Fruit fly (Drosophila melanogaster) whole organism, embryonic: ENCODE results near the gene fok.
A peak's percentile ranks its signal among the peaks of the same experiment; 100 is the strongest.

Experiments used
- Abd-B ChIP-seq: fragments of 200-800 bp; sonication (Bioruptor generic); optimal IDR thresholded peaks from 2 replicates; lab custom pipeline; 2018; ENCODE audit warnings: missing biosample characterization, mild to moderate bottlenecking, missing genetic modification characterization, moderate library complexity
- CG10462 ChIP-seq: fragments of 200-800 bp; sonication (Bioruptor generic); optimal IDR thresholded peaks from 2 replicates; lab custom pipeline; 2016; ENCODE audit warnings: missing biosample characterization, missing genetic modification characterization
- CG12071 ChIP-seq: fragments of 200-800 bp; sonication (Bioruptor generic); optimal IDR thresholded peaks from 3 replicates; lab custom pipeline; 2018; ENCODE audit warnings: missing biosample characterization, mild to moderate bottlenecking, missing genetic modification characterization
- CG13424 ChIP-seq: fragments of 200-800 bp; sonication (Bioruptor generic); optimal IDR thresholded peaks from 2 replicates; lab custom pipeline; 2019; ENCODE audit warnings: missing biosample characterization, mild to moderate bottlenecking, missing genetic modification characterization, moderate library complexity
- CG14441 ChIP-seq: fragments of 200-800 bp; sonication (Bioruptor generic); IDR thresholded peaks from 2 replicates; pipeline ENCODE4 v1.3.6; 2022; ENCODE audit warnings: missing biosample characterization, missing genetic modification characterization
- CG15073 ChIP-seq: fragments of 200-800 bp; sonication (Bioruptor generic); optimal IDR thresholded peaks from 2 replicates; lab custom pipeline; 2016; ENCODE audit warnings: missing biosample characterization, missing genetic modification characterization
- CG15601 ChIP-seq: fragments of 200-800 bp; sonication (Bioruptor generic); optimal IDR thresholded peaks from 3 replicates; lab custom pipeline; 2019; ENCODE audit warnings: missing biosample characterization, mild to moderate bottlenecking, missing genetic modification characterization, moderate library complexity
- CG17912 ChIP-seq: fragments of 200-800 bp; sonication (Bioruptor generic); optimal IDR thresholded peaks from 2 replicates; lab custom pipeline; 2018; ENCODE audit warnings: missing biosample characterization, mild to moderate bottlenecking, missing genetic modification characterization
- CG18619 ChIP-seq: fragments of 200-800 bp; sonication (Bioruptor generic); optimal IDR thresholded peaks from 3 replicates; lab custom pipeline; 2017; ENCODE audit warnings: missing biosample characterization, mild to moderate bottlenecking, missing genetic modification characterization
- CG2116 ChIP-seq: fragments of 200-800 bp; sonication (Bioruptor generic); optimal IDR thresholded peaks from 3 replicates; lab custom pipeline; 2018; ENCODE audit warnings: missing biosample characterization, mild to moderate bottlenecking, missing genetic modification characterization
- CG2875 ChIP-seq: fragments of 200-800 bp; sonication (Bioruptor generic); optimal IDR thresholded peaks from 2 replicates; lab custom pipeline; 2017; ENCODE audit warnings: missing biosample characterization, mild to moderate bottlenecking, missing genetic modification characterization, missing genetic modification reagents
- CG4424 ChIP-seq: fragments of 200-800 bp; sonication (Bioruptor generic); optimal IDR thresholded peaks from 3 replicates; lab custom pipeline; 2016; ENCODE audit warnings: missing biosample characterization, missing genetic modification characterization
- CG4820 ChIP-seq: fragments of 200-800 bp; sonication (Bioruptor generic); optimal IDR thresholded peaks from 3 replicates; lab custom pipeline; 2016; ENCODE audit warnings: missing biosample characterization, missing genetic modification characterization
- CG5180 ChIP-seq: fragments of 200-800 bp; sonication (Bioruptor generic); optimal IDR thresholded peaks from 3 replicates; lab custom pipeline; 2017; ENCODE audit warnings: missing biosample characterization, missing genetic modification characterization, mild to moderate bottlenecking, moderate library complexity, missing genetic modification reagents
- CG6765 ChIP-seq: fragments of 200-800 bp; sonication (Bioruptor generic); optimal IDR thresholded peaks from 3 replicates; lab custom pipeline; 2017; ENCODE audit warnings: missing biosample characterization, mild to moderate bottlenecking, missing genetic modification characterization
- CG8281 ChIP-seq: fragments of 200-800 bp; sonication (Bioruptor generic); optimal IDR thresholded peaks from 2 replicates; lab custom pipeline; 2018; ENCODE audit warnings: missing biosample characterization, mild to moderate bottlenecking, missing genetic modification characterization, moderate library complexity
- CG8359 ChIP-seq: fragments of 200-800 bp; sonication (Bioruptor generic); optimal IDR thresholded peaks from 2 replicates; lab custom pipeline; 2017; ENCODE audit warnings: missing biosample characterization, mild to moderate bottlenecking, missing genetic modification characterization, borderline replicate concordance
- CG9797 ChIP-seq: fragments of 200-800 bp; sonication (Bioruptor generic); optimal IDR thresholded peaks from 3 replicates; lab custom pipeline; 2018; ENCODE audit warnings: missing biosample characterization, mild to moderate bottlenecking, missing genetic modification characterization
- Chrac-16 ChIP-seq: fragments of 200-800 bp; sonication (Bioruptor generic); optimal IDR thresholded peaks from 3 replicates; lab custom pipeline; 2016; ENCODE audit warnings: missing biosample characterization, missing genetic modification characterization
- CkIIα-i1 ChIP-seq: fragments of 200-800 bp; sonication (Bioruptor generic); IDR thresholded peaks from 2 replicates; pipeline ENCODE4 v1.3.6; 2022; ENCODE audit warnings: missing biosample characterization, missing genetic modification characterization
- Elba2 ChIP-seq: fragments of 200-800 bp; sonication (Bioruptor generic); optimal IDR thresholded peaks from 3 replicates; lab custom pipeline; 2016; ENCODE audit warnings: missing biosample characterization, missing genetic modification characterization
- HLH54F ChIP-seq: fragments of 200-800 bp; sonication (Bioruptor generic); optimal IDR thresholded peaks from 3 replicates; lab custom pipeline; 2016; ENCODE audit warnings: missing biosample characterization, missing genetic modification characterization
- Hr3 ChIP-seq: fragments of 200-800 bp; sonication (Bioruptor generic); optimal IDR thresholded peaks from 3 replicates; lab custom pipeline; 2016; ENCODE audit warnings: missing biosample characterization, missing genetic modification characterization
- Hr51 ChIP-seq, 2 experiments: fragments of 200-800 bp; sonication (Bioruptor generic); optimal IDR thresholded peaks; 2 replicates in 1 of 2; 3 replicates in 1 of 2; lab custom pipeline; 2016 to 2018; ENCODE audit warnings: missing biosample characterization in 2 of 2, missing genetic modification characterization in 2 of 2, mild to moderate bottlenecking in 1 of 2, moderate library complexity in 1 of 2
- Jarid2 ChIP-seq: fragments of 200-800 bp; sonication (Bioruptor generic); optimal IDR thresholded peaks from 3 replicates; lab custom pipeline; 2017; ENCODE audit warnings: mild to moderate bottlenecking, missing biosample characterization, missing genetic modification reagents, missing genetic modification characterization
- Max ChIP-seq: fragments of 200-800 bp; sonication (Bioruptor generic); optimal IDR thresholded peaks from 2 replicates; lab custom pipeline; 2016; ENCODE audit warnings: missing biosample characterization, mild to moderate bottlenecking, missing genetic modification characterization
- Med ChIP-seq: fragments of 200-800 bp; sonication (Bioruptor generic); peaks from one replicate; lab custom pipeline; 2016; ENCODE audit warnings: missing biosample characterization, missing genetic modification characterization, mild to moderate bottlenecking, inconsistent platforms, moderate library complexity
- NfI ChIP-seq: fragments of 200-800 bp; sonication (Bioruptor generic); optimal IDR thresholded peaks from 3 replicates; lab custom pipeline; 2018; ENCODE audit warnings: missing biosample characterization, mild to moderate bottlenecking, missing genetic modification characterization, moderate library complexity
- Sin3A ChIP-seq: fragments of >200 bp; optimal IDR thresholded peaks from 2 replicates; lab custom pipeline; 2018
- Sry-δ ChIP-seq: fragments of 200-800 bp; sonication (Bioruptor generic); optimal IDR thresholded peaks from 2 replicates; lab custom pipeline; 2016; ENCODE audit warnings: missing biosample characterization, missing genetic modification characterization
- Ssrp ChIP-seq: fragments of 200-800 bp; sonication (Bioruptor generic); optimal IDR thresholded peaks from 2 replicates; lab custom pipeline; 2018; ENCODE audit warnings: missing biosample characterization, mild to moderate bottlenecking, missing genetic modification characterization, moderate library complexity
- dmrt11E ChIP-seq: fragments of 200-800 bp; sonication (Bioruptor generic); optimal IDR thresholded peaks from 3 replicates; lab custom pipeline; 2018; ENCODE audit warnings: missing biosample characterization, mild to moderate bottlenecking, missing genetic modification characterization, moderate library complexity
- ewg ChIP-seq: fragments of 200-800 bp; sonication (Bioruptor generic); optimal IDR thresholded peaks from 3 replicates; lab custom pipeline; 2017; ENCODE audit warnings: mild to moderate bottlenecking, missing biosample characterization, missing genetic modification reagents, missing genetic modification characterization
- grn ChIP-seq: fragments of 200-800 bp; sonication (Bioruptor generic); optimal IDR thresholded peaks from 3 replicates; lab custom pipeline; 2017; ENCODE audit warnings: missing biosample characterization, missing genetic modification characterization
- gro ChIP-seq: fragments of 200-800 bp; sonication (Bioruptor generic); optimal IDR thresholded peaks from 2 replicates; lab custom pipeline; 2016; ENCODE audit warnings: missing biosample characterization, missing genetic modification characterization
- ind ChIP-seq: fragments of 200-800 bp; sonication (Bioruptor generic); optimal IDR thresholded peaks from 3 replicates; lab custom pipeline; 2016; ENCODE audit warnings: missing biosample characterization, missing genetic modification characterization
- kay ChIP-seq: fragments of 200-800 bp; sonication (Bioruptor generic); optimal IDR thresholded peaks from 2 replicates; lab custom pipeline; 2016; ENCODE audit warnings: missing biosample characterization, missing genetic modification characterization
- lbe ChIP-seq: fragments of 200-800 bp; sonication (Bioruptor generic); optimal IDR thresholded peaks from 2 replicates; lab custom pipeline; 2016; ENCODE audit warnings: missing biosample characterization, mild to moderate bottlenecking, missing genetic modification characterization
- lov ChIP-seq, 2 experiments: fragments of 200-800 bp in 1 of 2; fragments of >200 bp in 1 of 2; sonication (Bioruptor generic) in 1 of 2; IDR thresholded peaks in 1 of 2; optimal IDR thresholded peaks in 1 of 2; 2 replicates in 1 of 2; 3 replicates in 1 of 2; pipeline versions ENCODE4 v1.3.6 to Lab custom; 2017 to 2022; ENCODE audit warnings: missing biosample characterization in 1 of 2, missing genetic modification characterization in 1 of 2
- mirr ChIP-seq: fragments of 200-800 bp; sonication (Bioruptor generic); optimal IDR thresholded peaks from 3 replicates; lab custom pipeline; 2018; ENCODE audit warnings: missing biosample characterization, mild to moderate bottlenecking, missing genetic modification characterization
- pzg ChIP-seq: fragments of 200-800 bp; sonication (Bioruptor generic); optimal IDR thresholded peaks from 3 replicates; lab custom pipeline; 2018; ENCODE audit warnings: missing biosample characterization, mild to moderate bottlenecking, missing genetic modification characterization, moderate library complexity
- run ChIP-seq: fragments of 200-800 bp; sonication (Bioruptor generic); optimal IDR thresholded peaks from 3 replicates; lab custom pipeline; 2018; ENCODE audit warnings: missing biosample characterization, mild to moderate bottlenecking, missing genetic modification characterization
- salm ChIP-seq: fragments of 200-800 bp; sonication (Bioruptor generic); optimal IDR thresholded peaks from 2 replicates; lab custom pipeline; 2018; ENCODE audit warnings: missing biosample characterization, mild to moderate bottlenecking, missing genetic modification characterization
- sens-2 ChIP-seq: fragments of 200-800 bp; sonication (Bioruptor generic); IDR thresholded peaks from 2 replicates; pipeline ENCODE4 v1.3.6; 2022; ENCODE audit warnings: missing biosample characterization, missing genetic modification characterization
- slp2 ChIP-seq: fragments of 200-800 bp; sonication (Bioruptor generic); optimal IDR thresholded peaks from 2 replicates; lab custom pipeline; 2016; ENCODE audit warnings: missing biosample characterization, missing genetic modification characterization
- sr ChIP-seq: fragments of 200-800 bp; sonication (Bioruptor generic); IDR thresholded peaks from 3 replicates; pipeline ENCODE4 v1.3.6; 2022; ENCODE audit warnings: missing biosample characterization, missing genetic modification characterization
- stwl ChIP-seq: fragments of 200-800 bp; sonication (Bioruptor generic); optimal IDR thresholded peaks from 3 replicates; lab custom pipeline; 2018; ENCODE audit warnings: missing biosample characterization, mild to moderate bottlenecking, missing genetic modification characterization, moderate library complexity
- tin ChIP-seq: fragments of 200-800 bp; sonication (Bioruptor generic); optimal IDR thresholded peaks from 3 replicates; lab custom pipeline; 2016; ENCODE audit warnings: missing biosample characterization, missing genetic modification characterization
- unpg ChIP-seq: fragments of 200-800 bp; sonication (Bioruptor generic); optimal IDR thresholded peaks from 3 replicates; lab custom pipeline; 2018; ENCODE audit warnings: missing biosample characterization, mild to moderate bottlenecking, missing genetic modification characterization, moderate library complexity

Gene fok

dm6 chr2L:20061018-20061657, 23.7 kb downstream of the fok start, which contains the start of the genes barr and lok (continued):
- TF ChIP-seq lov (optimal IDR thresholded peaks at IDR 0.05; lab: Kevin White, UChicago) (no peak), lov (GFP tag; IDR thresholded peaks at IDR 0.05; lab: Robert Waterston, UW) (no peak), tin (peak; percentile 53), CG14441 (GFP tag; lab: Robert Waterston, UW) (peak; percentile 54), grn (GFP tag; lab: Kevin White, UChicago) (no peak), Med (GFP tag; lab: Kevin White, UChicago) (peak; percentile 82), CG5180 (no peak), slp2 (GFP tag; lab: Kevin White, UChicago) (peak; percentile 14), CG2875 (GFP tag; lab: Kevin White, UChicago) (peak; percentile 29), CG18619 (peak; percentile 58), CG4820 (peak; percentile 52), kay (GFP tag; lab: Kevin White, UChicago) (peak; percentile 39), CG4424 (GFP tag; lab: Kevin White, UChicago) (peak; percentile 58), ind (GFP tag; lab: Kevin White, UChicago) (peak; percentile 65), CG2116 (GFP tag; lab: Kevin White, UChicago) (peak; percentile 93), Ssrp (peak; percentile 49), HLH54F (GFP tag; lab: Kevin White, UChicago) (peak; percentile 63), Hr3 (GFP tag; lab: Kevin White, UChicago) (peak; percentile 66), pzg (GFP tag; lab: Kevin White, UChicago) (peak; percentile 19), CG10462 (GFP tag; lab: Kevin White, UChicago) (peak; percentile 41), CG8281 (tag; lab: Kevin White, UChicago) (no peak), CG13424 (peak; percentile 59), unpg (GFP tag; lab: Kevin White, UChicago) (no peak), gro (GFP tag; lab: Kevin White, UChicago) (peak; percentile 6), CG6765 (no peak), CG12071 (GFP tag; lab: Kevin White, UChicago) (no peak), Sin3A (lab: Kevin White, UChicago) (peak; percentile 76), CkIIα-i1 (GFP tag; lab: Robert Waterston, UW) (no peak), dmrt11E (tag; lab: Kevin White, UChicago) (peak; percentile 63), Chrac-16 (GFP tag; lab: Kevin White, UChicago) (peak; percentile 56), CG8359 (GFP tag; lab: Kevin White, UChicago) (no peak), Sry-δ (GFP tag; lab: Kevin White, UChicago) (peak; percentile 22), NfI (GFP tag; lab: Kevin White, UChicago) (no peak), mirr (no peak), ewg (GFP tag; lab: Kevin White, UChicago) (peak; percentile 53), salm (no peak), Hr51 (GFP tag; optimal IDR thresholded peaks at IDR 0.05; lab: Kevin White, UChicago) (peak in 1 of 2 experiments; percentile 57), stwl (peak; percentile 24), lbe (GFP tag; lab: Kevin White, UChicago) (no peak), Abd-B (GFP tag; lab: Kevin White, UChicago) (peak; percentile 71), run (tag; lab: Kevin White, UChicago) (no peak), Jarid2 (GFP tag; lab: Kevin White, UChicago) (no peak), CG15601 (peak; percentile 30), sr (GFP tag; lab: Robert Waterston, UW) (no peak), CG15073 (no peak), sens-2 (GFP tag; lab: Robert Waterston, UW) (no peak), Elba2 (GFP tag; lab: Kevin White, UChicago) (no peak), CG9797 (no peak), Max (GFP tag; lab: Kevin White, UChicago) (peak; percentile 23), CG17912 (GFP tag; lab: Kevin White, UChicago) (no peak)
